Worm (Caenorhabditis elegans) whole organism, L2 larva: ENCODE results near the gene ZC190.6.

Source experiments
- aly-2 ChIP-seq: fragments of 150-350 bp; optimal IDR thresholded peaks from 2 replicates; lab custom pipeline; 2014; ENCODE audit warnings: missing biosample characterization, missing genetic modification characterization
- ama-1 ChIP-seq: fragments of 150-350 bp; optimal IDR thresholded peaks from 2 replicates; lab custom pipeline; 2018; ENCODE audit warnings: inconsistent platforms
- lsy-2 ChIP-seq, 2 experiments: fragments of 150-350 bp in 1 of 2; sonication (generic microtip) in 1 of 2; optimal IDR thresholded peaks; 2 replicates each; lab custom pipeline; 2014 to 2017; ENCODE audit warnings: missing biosample characterization in 2 of 2, missing genetic modification characterization in 2 of 2
- mbf-1 ChIP-seq: sonication (generic microtip); optimal IDR thresholded peaks from 2 replicates; lab custom pipeline; 2017; ENCODE audit warnings: missing biosample characterization, missing genetic modification characterization
- mdl-1 ChIP-seq, 2 experiments: fragments of 150-350 bp in 1 of 2; sonication (generic microtip) in 1 of 2; optimal IDR thresholded peaks; 2 replicates each; lab custom pipeline; 2017; ENCODE audit warnings: missing biosample characterization in 2 of 2, missing genetic modification characterization in 2 of 2
- nhr-10 ChIP-seq: sonication (generic microtip); optimal IDR thresholded peaks from 2 replicates; lab custom pipeline; 2017; ENCODE audit warnings: missing biosample characterization, missing genetic modification characterization
- sem-4 ChIP-seq: fragments of 150-350 bp; optimal IDR thresholded peaks from 2 replicates; lab custom pipeline; 2014; ENCODE audit warnings: missing biosample characterization, missing genetic modification reagents, missing genetic modification characterization
- skn-1 ChIP-seq: sonication (generic microtip); optimal IDR thresholded peaks from 2 replicates; lab custom pipeline; 2017; ENCODE audit warnings: missing biosample characterization, missing genetic modification characterization
- unc-62 ChIP-seq: fragments of 150-350 bp; optimal IDR thresholded peaks from 2 replicates; lab custom pipeline; 2014; ENCODE audit warnings: missing biosample characterization, missing genetic modification reagents, missing genetic modification characterization
- ztf-4 ChIP-seq: fragments of 150-350 bp; optimal IDR thresholded peaks from 2 replicates; lab custom pipeline; 2014; ENCODE audit warnings: missing biosample characterization, missing genetic modification characterization

DNA sequence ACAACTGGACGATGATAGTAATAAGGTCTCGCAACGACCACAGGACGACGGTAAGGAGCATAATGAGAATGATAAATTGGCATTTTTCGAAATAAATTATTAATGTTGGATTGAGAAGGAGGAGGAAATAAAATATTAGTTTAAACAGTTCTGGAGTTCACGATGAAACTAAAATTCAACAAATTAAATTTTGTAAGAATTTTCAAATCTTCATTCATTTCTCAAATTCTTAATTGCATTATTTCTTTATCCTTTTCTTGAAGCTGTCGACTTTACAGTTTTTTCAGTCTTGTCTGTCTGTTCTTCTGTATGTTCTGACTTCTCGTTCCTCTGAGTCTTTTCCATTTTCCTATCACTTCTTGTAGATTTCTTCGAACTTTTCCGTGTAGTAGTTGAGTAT lies 9.7 kb upstream of the ZC190.6 start, which contains the start of gene ZC190.7:
- no peak for TF ChIP-seq unc-62 (GFP tag; lab: Kevin White, UChicago)
- TF ChIP-seq skn-1 (tag; lab: Kevin White, UChicago) = no peak
- no peak for TF ChIP-seq aly-2
- TF ChIP-seq mbf-1 (tag; lab: Kevin White, UChicago) = no peak
- TF ChIP-seq lsy-2 (tag; optimal IDR thresholded peaks at IDR 0.05; lab: Kevin White, UChicago) = no peak
- no peak for TF ChIP-seq ama-1
- no peak for TF ChIP-seq nhr-10
- no peak for TF ChIP-seq ztf-4
- TF ChIP-seq mdl-1 (tag; optimal IDR thresholded peaks at IDR 0.05; lab: Kevin White, UChicago) = no peak
- no peak for TF ChIP-seq sem-4 (tag; lab: Kevin White, UChicago)
